Worm (Caenorhabditis elegans) whole organism, L1 larva: ENCODE results near the gene Y54F10AR.2.

Source experiments
- C04F5.9 ChIP-seq: sonication (generic microtip); optimal IDR thresholded peaks from 2 replicates; lab custom pipeline; 2016; ENCODE audit warnings: missing genetic modification characterization, missing compliant biosample characterization
- C16A3.4 ChIP-seq: fragments of 150-350 bp; optimal IDR thresholded peaks from 2 replicates; lab custom pipeline; 2014; ENCODE audit warnings: missing biosample characterization, missing genetic modification characterization
- C34B4.2 ChIP-seq: sonication (generic microtip); optimal IDR thresholded peaks from 2 replicates; lab custom pipeline; 2017; ENCODE audit warnings: mild to moderate bottlenecking, missing genetic modification characterization, missing compliant biosample characterization
- ama-1 ChIP-seq: fragments of 150-350 bp; optimal IDR thresholded peaks from 2 replicates; lab custom pipeline; 2014
- blmp-1 ChIP-seq: fragments of 150-350 bp; optimal IDR thresholded peaks from 2 replicates; lab custom pipeline; 2014; ENCODE audit warnings: missing biosample characterization, missing genetic modification characterization
- ceh-8 ChIP-seq: fragments of 200-800 bp; sonication (Bioruptor generic); optimal IDR thresholded peaks from 2 replicates; lab custom pipeline; 2018; ENCODE audit warnings: mild to moderate bottlenecking, missing genetic modification characterization, moderate library complexity, missing compliant biosample characterization
- elt-3 ChIP-seq, 6 experiments: fragments of 150-350 bp in 1 of 6; sonication (generic microtip); optimal IDR thresholded peaks; 2 replicates each; lab custom pipeline; 2017 to 2018; ENCODE audit warnings: missing biosample characterization in 6 of 6, missing genetic modification characterization in 6 of 6, inconsistent platforms in 1 of 6
- ets-5 ChIP-seq: fragments of 200-800 bp; sonication (Bioruptor generic); IDR thresholded peaks from 2 replicates; pipeline ENCODE4 v1.3.6; 2022; ENCODE audit warnings: missing genetic modification characterization, missing compliant biosample characterization
- hpl-2 ChIP-seq: fragments of 150-350 bp; optimal IDR thresholded peaks from 2 replicates; lab custom pipeline; 2014; ENCODE audit warnings: missing biosample characterization, missing genetic modification reagents, missing genetic modification characterization
- irx-1 ChIP-seq: sonication (generic microtip); optimal IDR thresholded peaks from 2 replicates; lab custom pipeline; 2016; ENCODE audit warnings: missing genetic modification characterization, missing compliant biosample characterization
- isw-1 ChIP-seq: fragments of 200-800 bp; sonication (Bioruptor generic); IDR thresholded peaks from 2 replicates; pipeline ENCODE4 v1.3.6; 2022; ENCODE audit warnings: missing genetic modification characterization, missing compliant biosample characterization
- jun-1 ChIP-seq: fragments of 150-350 bp; optimal IDR thresholded peaks from 2 replicates; lab custom pipeline; 2014; ENCODE audit warnings: missing biosample characterization, missing genetic modification reagents, missing genetic modification characterization
- lin-13 ChIP-seq: fragments of 150-350 bp; optimal IDR thresholded peaks from 2 replicates; lab custom pipeline; 2014; ENCODE audit warnings: missing biosample characterization, missing genetic modification reagents, missing genetic modification characterization
- lin-15B ChIP-seq: fragments of 150-350 bp; sonication (generic microtip); optimal IDR thresholded peaks from 3 replicates; lab custom pipeline; 2014; ENCODE audit warnings: missing biosample characterization, missing genetic modification characterization
- lin-39 ChIP-seq: fragments of 150-350 bp; optimal IDR thresholded peaks from 2 replicates; lab custom pipeline; 2014; ENCODE audit warnings: missing biosample characterization, missing genetic modification reagents, missing genetic modification characterization
- lsy-2 ChIP-seq, 2 experiments: fragments of 150-350 bp; optimal IDR thresholded peaks; 2 replicates each; lab custom pipeline; 2014; ENCODE audit warnings: missing biosample characterization in 2 of 2, missing genetic modification characterization in 2 of 2
- mef-2 ChIP-seq: fragments of 150-350 bp; optimal IDR thresholded peaks from 2 replicates; lab custom pipeline; 2014; ENCODE audit warnings: missing biosample characterization, missing genetic modification characterization
- mep-1 ChIP-seq: fragments of 150-350 bp; optimal IDR thresholded peaks from 2 replicates; lab custom pipeline; 2014; ENCODE audit warnings: missing biosample characterization, missing genetic modification characterization
- nhr-11 ChIP-seq: fragments of 150-350 bp; optimal IDR thresholded peaks from 2 replicates; lab custom pipeline; 2014; ENCODE audit warnings: missing biosample characterization, missing genetic modification characterization
- nhr-12 ChIP-seq: sonication (generic microtip); optimal IDR thresholded peaks from 2 replicates; lab custom pipeline; 2017; ENCODE audit warnings: missing biosample characterization, missing genetic modification characterization
- nhr-84 ChIP-seq: sonication (generic microtip); optimal IDR thresholded peaks from 2 replicates; lab custom pipeline; 2017; ENCODE audit warnings: missing biosample characterization, missing genetic modification characterization
- nhr-85 ChIP-seq: sonication (generic microtip); peaks from one replicate; lab custom pipeline; 2016; ENCODE audit warnings: missing genetic modification characterization, inconsistent platforms, missing compliant biosample characterization
- nhr-90 ChIP-seq: sonication (generic microtip); optimal IDR thresholded peaks from 2 replicates; lab custom pipeline; 2016; ENCODE audit warnings: mild to moderate bottlenecking, missing genetic modification characterization, missing compliant biosample characterization; ENCODE audit not compliant: poor library complexity
- pax-3 ChIP-seq: fragments of 200-800 bp; sonication (Bioruptor generic); optimal IDR thresholded peaks from 2 replicates; lab custom pipeline; 2018; ENCODE audit warnings: mild to moderate bottlenecking, missing genetic modification characterization, moderate library complexity, missing compliant biosample characterization
- pqm-1 ChIP-seq: sonication (generic microtip); optimal IDR thresholded peaks from 3 replicates; lab custom pipeline; 2017; ENCODE audit warnings: missing biosample characterization, missing genetic modification characterization
- rnt-1 ChIP-seq: sonication (generic microtip); optimal IDR thresholded peaks from 2 replicates; lab custom pipeline; 2016; ENCODE audit warnings: mild to moderate bottlenecking, missing genetic modification characterization, moderate library complexity, missing compliant biosample characterization
- skn-1 ChIP-seq: fragments of 150-350 bp; optimal IDR thresholded peaks from 2 replicates; lab custom pipeline; 2014; ENCODE audit warnings: missing biosample characterization, missing genetic modification characterization
- snpc-4 ChIP-seq: fragments of 150-350 bp; optimal IDR thresholded peaks from 2 replicates; lab custom pipeline; 2014; ENCODE audit warnings: missing biosample characterization, missing genetic modification characterization
- sox-4 ChIP-seq: sonication (generic microtip); optimal IDR thresholded peaks from 2 replicates; lab custom pipeline; 2016; ENCODE audit warnings: missing genetic modification characterization, missing compliant biosample characterization
- sptf-1 ChIP-seq: fragments of 150-350 bp; optimal IDR thresholded peaks from 2 replicates; lab custom pipeline; 2014; ENCODE audit warnings: missing biosample characterization, missing genetic modification characterization
- swsn-7 ChIP-seq: sonication (generic microtip); optimal IDR thresholded peaks from 2 replicates; lab custom pipeline; 2016; ENCODE audit warnings: missing genetic modification characterization, missing compliant biosample characterization
- tbx-2 ChIP-seq: sonication (generic microtip); optimal IDR thresholded peaks from 2 replicates; lab custom pipeline; 2016; ENCODE audit warnings: missing genetic modification characterization, missing compliant biosample characterization
- unc-130 ChIP-seq: fragments of 150-350 bp; optimal IDR thresholded peaks from 2 replicates; lab custom pipeline; 2017; ENCODE audit warnings: missing biosample characterization, missing genetic modification characterization, inconsistent platforms
- unc-62 ChIP-seq: fragments of 150-350 bp; optimal IDR thresholded peaks from 2 replicates; lab custom pipeline; 2014; ENCODE audit warnings: missing biosample characterization, missing genetic modification reagents, missing genetic modification characterization
- unc-86 ChIP-seq: sonication (generic microtip); optimal IDR thresholded peaks from 2 replicates; lab custom pipeline; 2016; ENCODE audit warnings: missing genetic modification characterization, missing compliant biosample characterization
- vab-15 ChIP-seq: sonication (generic microtip); optimal IDR thresholded peaks from 2 replicates; lab custom pipeline; 2017; ENCODE audit warnings: missing genotype, mild to moderate bottlenecking, missing genetic modification characterization, missing compliant biosample characterization
- xbp-1 ChIP-seq: sonication (generic microtip); optimal IDR thresholded peaks from 2 replicates; lab custom pipeline; 2016; ENCODE audit warnings: missing genetic modification characterization, missing compliant biosample characterization
- zag-1 ChIP-seq: fragments of 150-350 bp; optimal IDR thresholded peaks from 2 replicates; lab custom pipeline; 2014; ENCODE audit warnings: missing biosample characterization, missing genetic modification characterization

The Y54F10AR.2 gene

ce11 chrIII:2528621-2529113, 42.7 kb downstream of the Y54F10AR.2 start, which contains the start of the genes Y54F10AM.15, rbc-2 and ndua-8 (continued):
- peak; percentile 93 for TF ChIP-seq lin-39 (tag; lab: Kevin White, UChicago)
- TF ChIP-seq unc-130 (tag; lab: Kevin White, UChicago), result peak; percentile 74
- no peak for TF ChIP-seq rnt-1 (tag; lab: Kevin White, UChicago)
- TF ChIP-seq nhr-90 (tag; lab: Kevin White, UChicago), result peak; percentile 91
- TF ChIP-seq nhr-11 (tag; lab: Kevin White, UChicago), result peak; percentile 88
- TF ChIP-seq unc-62 (GFP tag; lab: Kevin White, UChicago), result no peak
- TF ChIP-seq nhr-84, result no peak
- TF ChIP-seq skn-1, result peak; percentile 94
- peak; percentile 36 for TF ChIP-seq vab-15
- peak; percentile 93 for TF ChIP-seq xbp-1
- TF ChIP-seq zag-1, result peak; percentile 51
- peak; percentile 79 for TF ChIP-seq hpl-2 (GFP tag; lab: Kevin White, UChicago)
- peak; percentile 89 for TF ChIP-seq lin-15B
- TF ChIP-seq blmp-1 (tag; lab: Kevin White, UChicago), result peak; percentile 78
- no peak for TF ChIP-seq ets-5 (GFP tag; lab: Robert Waterston, UW)
- peak; percentile 96 to 97 for TF ChIP-seq lsy-2 (tag; optimal IDR thresholded peaks at IDR 0.05; lab: Kevin White, UChicago)
- TF ChIP-seq mef-2 (tag; lab: Kevin White, UChicago), result peak; percentile 59
- TF ChIP-seq nhr-85 (tag; lab: Kevin White, UChicago), result peak; percentile 92
- TF ChIP-seq pax-3 (tag; lab: Kevin White, UChicago), result peak; percentile 84
- peak; percentile 52 for TF ChIP-seq ceh-8 (GFP tag; lab: Kevin White, UChicago)
- TF ChIP-seq jun-1 (tag; lab: Kevin White, UChicago), result peak; percentile 85
- peak; percentile 97 for TF ChIP-seq isw-1 (GFP tag; lab: Robert Waterston, UW)
- TF ChIP-seq sptf-1 (tag; lab: Kevin White, UChicago), result no peak
- TF ChIP-seq nhr-12, result no peak
- peak; percentile 88 for TF ChIP-seq C04F5.9 (tag; lab: Kevin White, UChicago)
- TF ChIP-seq swsn-7 (tag; lab: Kevin White, UChicago), result peak; percentile 92
- peak; percentile 93 for TF ChIP-seq tbx-2 (tag; lab: Kevin White, UChicago)
- TF ChIP-seq lin-13 (GFP tag; lab: Kevin White, UChicago), result peak; percentile 94
- TF ChIP-seq mep-1, result peak; percentile 98
- peak in 4 of 6 experiments; percentile 38 to 86 (median 67) for TF ChIP-seq elt-3 (tag; optimal IDR thresholded peaks at IDR 0.05; lab: Kevin White, UChicago)
- no peak for TF ChIP-seq pqm-1
- TF ChIP-seq irx-1, result peak; percentile 87
- TF ChIP-seq C16A3.4, result peak; percentile 95
- TF ChIP-seq sox-4 (tag; lab: Kevin White, UChicago), result peak; percentile 80
- TF ChIP-seq C34B4.2 (tag; lab: Kevin White, UChicago), result no peak
- TF ChIP-seq ama-1, result no peak
- peak; percentile 93 for TF ChIP-seq unc-86 (tag; lab: Kevin White, UChicago)
- TF ChIP-seq snpc-4 (tag; lab: Kevin White, UChicago), result peak; percentile 72
